Fruit fly (Drosophila melanogaster) whole organism, embryonic: ENCODE results near the gene side-III.
A peak's percentile ranks its signal among the peaks of the same experiment; 100 is the strongest.

Experiments
- Bteb2 ChIP-seq: fragments of 200-800 bp; sonication (Bioruptor generic); optimal IDR thresholded peaks from 2 replicates; lab custom pipeline; 2016; ENCODE audit warnings: missing biosample characterization, missing genetic modification characterization
- CG10274 ChIP-seq: fragments of 200-800 bp; sonication (Bioruptor generic); optimal IDR thresholded peaks from 3 replicates; lab custom pipeline; 2017; ENCODE audit warnings: missing biosample characterization, mild to moderate bottlenecking, missing genetic modification characterization
- CG10366 ChIP-seq: fragments of 200-800 bp; sonication (Bioruptor generic); IDR thresholded peaks from 2 replicates; pipeline ENCODE4 v1.3.6; 2022; ENCODE audit warnings: missing biosample characterization, missing genetic modification characterization
- CG12219 ChIP-seq: fragments of 200-800 bp; sonication (Bioruptor generic); optimal IDR thresholded peaks from 3 replicates; lab custom pipeline; 2018; ENCODE audit warnings: missing biosample characterization, mild to moderate bottlenecking, missing genetic modification characterization
- CG12299 ChIP-seq: fragments of 200-800 bp; sonication (Bioruptor generic); optimal IDR thresholded peaks from 2 replicates; lab custom pipeline; 2018; ENCODE audit warnings: missing biosample characterization, mild to moderate bottlenecking, missing genetic modification characterization
- CG12659 ChIP-seq: fragments of 200-800 bp; sonication (Bioruptor generic); optimal IDR thresholded peaks from 3 replicates; lab custom pipeline; 2017; ENCODE audit warnings: mild to moderate bottlenecking, missing biosample characterization, missing genetic modification reagents, missing genetic modification characterization
- CG13894 ChIP-seq: fragments of 200-800 bp; sonication (Bioruptor generic); optimal IDR thresholded peaks from 3 replicates; lab custom pipeline; 2018; ENCODE audit warnings: missing biosample characterization, mild to moderate bottlenecking, missing genetic modification characterization, moderate library complexity
- CG14014 ChIP-seq: fragments of 200-800 bp; sonication (Bioruptor generic); IDR thresholded peaks from 2 replicates; pipeline ENCODE4 v1.3.6; 2022; ENCODE audit warnings: missing biosample characterization, missing genetic modification characterization
- CG15011 ChIP-seq: fragments of 200-800 bp; sonication (Bioruptor generic); optimal IDR thresholded peaks from 3 replicates; lab custom pipeline; 2018; ENCODE audit warnings: missing biosample characterization, mild to moderate bottlenecking, missing genetic modification characterization
- CG16863 ChIP-seq: fragments of 200-800 bp; sonication (Bioruptor generic); optimal IDR thresholded peaks from 3 replicates; lab custom pipeline; 2016; ENCODE audit warnings: missing biosample characterization, missing genetic modification characterization
- CG17359 ChIP-seq: fragments of 200-800 bp; sonication (Bioruptor generic); optimal IDR thresholded peaks from 3 replicates; lab custom pipeline; 2018; ENCODE audit warnings: missing biosample characterization, mild to moderate bottlenecking, missing genetic modification characterization, moderate library complexity
- CG18476 ChIP-seq: fragments of 200-800 bp; sonication (Bioruptor generic); optimal IDR thresholded peaks from 2 replicates; lab custom pipeline; 2016; ENCODE audit warnings: missing biosample characterization, mild to moderate bottlenecking, missing genetic modification characterization
- CG2129 ChIP-seq: fragments of 200-800 bp; sonication (Bioruptor generic); IDR thresholded peaks from 2 replicates; pipeline ENCODE4 v1.3.6; 2022; ENCODE audit warnings: missing biosample characterization, missing genetic modification characterization; ENCODE audit not compliant: partially characterized antibody
- CG32532 ChIP-seq: fragments of 200-800 bp; sonication (Bioruptor generic); IDR thresholded peaks from 2 replicates; pipeline ENCODE4 v1.3.6; 2022; ENCODE audit warnings: missing biosample characterization, missing genetic modification characterization
- CG33213 ChIP-seq: fragments of 200-800 bp; sonication (Bioruptor generic); optimal IDR thresholded peaks from 3 replicates; lab custom pipeline; 2016; ENCODE audit warnings: missing biosample characterization, missing genetic modification characterization
- CG4617 ChIP-seq: fragments of 200-800 bp; sonication (Bioruptor generic); optimal IDR thresholded peaks from 3 replicates; lab custom pipeline; 2016; ENCODE audit warnings: missing biosample characterization, missing genetic modification characterization, borderline replicate concordance
- CG6854 ChIP-seq: fragments of 200-800 bp; sonication (Bioruptor generic); optimal IDR thresholded peaks from 3 replicates; lab custom pipeline; 2017; ENCODE audit warnings: missing biosample characterization, mild to moderate bottlenecking, missing genetic modification characterization
- CG8281 ChIP-seq: fragments of 200-800 bp; sonication (Bioruptor generic); optimal IDR thresholded peaks from 2 replicates; lab custom pipeline; 2018; ENCODE audit warnings: missing biosample characterization, mild to moderate bottlenecking, missing genetic modification characterization, moderate library complexity
- CG8924 ChIP-seq: fragments of 200-800 bp; optimal IDR thresholded peaks from 3 replicates; lab custom pipeline; 2019; ENCODE audit warnings: missing biosample characterization, mild to moderate bottlenecking, missing genetic modification characterization, moderate library complexity
- CG8944 ChIP-seq: fragments of 200-800 bp; sonication (Bioruptor generic); optimal IDR thresholded peaks from 3 replicates; lab custom pipeline; 2016; ENCODE audit warnings: missing biosample characterization, missing genetic modification characterization
- CG9797 ChIP-seq: fragments of 200-800 bp; sonication (Bioruptor generic); optimal IDR thresholded peaks from 3 replicates; lab custom pipeline; 2018; ENCODE audit warnings: missing biosample characterization, mild to moderate bottlenecking, missing genetic modification characterization
- CG9876 ChIP-seq: fragments of 200-800 bp; sonication (Bioruptor generic); optimal IDR thresholded peaks from 2 replicates; lab custom pipeline; 2016; ENCODE audit warnings: missing biosample characterization, missing genetic modification characterization
- D ChIP-seq, 2 experiments: fragments of 200-800 bp in 1 of 2; fragments of >200 bp in 1 of 2; sonication (Bioruptor generic) in 1 of 2; optimal IDR thresholded peaks; 2 replicates in 1 of 2; 3 replicates in 1 of 2; lab custom pipeline; 2017; ENCODE audit warnings: mild to moderate bottlenecking in 1 of 2, missing biosample characterization in 1 of 2, missing genetic modification characterization in 1 of 2, missing genetic modification reagents in 1 of 2
- Dip2 ChIP-seq: fragments of 200-800 bp; sonication (Bioruptor generic); IDR thresholded peaks from 2 replicates; pipeline ENCODE4 v1.3.6; 2022; ENCODE audit warnings: missing biosample characterization, missing genetic modification characterization
- Dll ChIP-seq: fragments of 200-800 bp; sonication (Bioruptor generic); IDR thresholded peaks from 4 replicates; pipeline ENCODE4 v1.3.6; 2022; ENCODE audit warnings: missing biosample characterization, missing genetic modification characterization; ENCODE audit not compliant: partially characterized antibody
- Hey ChIP-seq: fragments of 200-800 bp; sonication (Bioruptor generic); optimal IDR thresholded peaks from 3 replicates; lab custom pipeline; 2018; ENCODE audit warnings: missing biosample characterization, mild to moderate bottlenecking, missing genetic modification characterization
- MESR4 ChIP-seq: fragments of 200-800 bp; sonication (Bioruptor generic); optimal IDR thresholded peaks from 2 replicates; lab custom pipeline; 2018; ENCODE audit warnings: missing biosample characterization, mild to moderate bottlenecking, missing genetic modification characterization, moderate library complexity
- NfI ChIP-seq: fragments of 200-800 bp; sonication (Bioruptor generic); optimal IDR thresholded peaks from 3 replicates; lab custom pipeline; 2018; ENCODE audit warnings: missing biosample characterization, mild to moderate bottlenecking, missing genetic modification characterization, moderate library complexity
- Optix ChIP-seq: fragments of 200-800 bp; sonication (Bioruptor generic); IDR thresholded peaks from 3 replicates; pipeline ENCODE4 v1.3.6; 2022; ENCODE audit warnings: missing biosample characterization, missing genetic modification characterization
- Rx ChIP-seq: fragments of 200-800 bp; sonication (Bioruptor generic); IDR thresholded peaks from 2 replicates; pipeline ENCODE4 v1.3.6; 2022; ENCODE audit warnings: missing biosample characterization, missing genetic modification characterization
- Sin3A ChIP-seq: fragments of >200 bp; optimal IDR thresholded peaks from 2 replicates; lab custom pipeline; 2018
- Xbp1 ChIP-seq: fragments of 200-800 bp; sonication (Bioruptor generic); optimal IDR thresholded peaks from 3 replicates; lab custom pipeline; 2016; ENCODE audit warnings: missing biosample characterization, mild to moderate bottlenecking, missing genetic modification characterization
- abd-A ChIP-seq: fragments of 200-800 bp; sonication (Bioruptor generic); optimal IDR thresholded peaks from 3 replicates; lab custom pipeline; 2019; ENCODE audit warnings: missing biosample characterization, mild to moderate bottlenecking, missing genetic modification characterization, moderate library complexity
- ash1 ChIP-seq: fragments of 200-800 bp; sonication (Bioruptor generic); optimal IDR thresholded peaks from 2 replicates; lab custom pipeline; 2018; ENCODE audit warnings: missing biosample characterization, mild to moderate bottlenecking, missing genetic modification characterization
- cato ChIP-seq: fragments of 200-800 bp; sonication (Bioruptor generic); optimal IDR thresholded peaks from 2 replicates; lab custom pipeline; 2016; ENCODE audit warnings: missing biosample characterization, missing genetic modification characterization, borderline replicate concordance
- cwo ChIP-seq: fragments of 200-800 bp; sonication (Bioruptor generic); optimal IDR thresholded peaks from 3 replicates; lab custom pipeline; 2017; ENCODE audit warnings: missing biosample characterization, missing genetic modification characterization, mild to moderate bottlenecking, moderate library complexity, missing genetic modification reagents
- danr ChIP-seq: fragments of 200-800 bp; sonication (Bioruptor generic); IDR thresholded peaks from 2 replicates; pipeline ENCODE4 v1.3.6; 2022; ENCODE audit warnings: missing biosample characterization, missing genetic modification characterization
- dmrt11E ChIP-seq: fragments of 200-800 bp; sonication (Bioruptor generic); optimal IDR thresholded peaks from 3 replicates; lab custom pipeline; 2018; ENCODE audit warnings: missing biosample characterization, mild to moderate bottlenecking, missing genetic modification characterization, moderate library complexity
- eyg ChIP-seq: fragments of 200-800 bp; sonication (Bioruptor generic); optimal IDR thresholded peaks from 3 replicates; lab custom pipeline; 2016; ENCODE audit warnings: missing biosample characterization, missing genetic modification characterization
- ftz-f1 ChIP-seq: fragments of 200-800 bp; sonication (Bioruptor generic); optimal IDR thresholded peaks from 2 replicates; lab custom pipeline; 2016; ENCODE audit warnings: missing biosample characterization, missing genetic modification characterization
- hb ChIP-seq: fragments of 200-800 bp; sonication (Bioruptor generic); IDR thresholded peaks from 3 replicates; pipeline ENCODE4 v1.3.6; 2022; ENCODE audit warnings: missing biosample characterization, missing genetic modification characterization; ENCODE audit not compliant: partially characterized antibody
- her ChIP-seq: fragments of 200-800 bp; sonication (Bioruptor generic); optimal IDR thresholded peaks from 2 replicates; lab custom pipeline; 2016; ENCODE audit warnings: missing biosample characterization, missing genetic modification characterization
- nerfin-1 ChIP-seq: fragments of 200-800 bp; sonication (Bioruptor generic); optimal IDR thresholded peaks from 3 replicates; lab custom pipeline; 2019; ENCODE audit warnings: missing biosample characterization, mild to moderate bottlenecking, missing genetic modification characterization, moderate library complexity
- org-1 ChIP-seq: fragments of 200-800 bp; sonication (Bioruptor generic); optimal IDR thresholded peaks from 2 replicates; lab custom pipeline; 2017; ENCODE audit warnings: missing biosample characterization, missing genetic modification characterization
- pfk ChIP-seq: fragments of 200-800 bp; sonication (Bioruptor generic); optimal IDR thresholded peaks from 2 replicates; lab custom pipeline; 2018; ENCODE audit warnings: missing biosample characterization, mild to moderate bottlenecking, missing genetic modification characterization, moderate library complexity
- toy ChIP-seq: fragments of 200-800 bp; sonication (Bioruptor generic); IDR thresholded peaks from 2 replicates; pipeline ENCODE4 v1.3.6; 2022; ENCODE audit warnings: missing biosample characterization, missing genetic modification characterization
- ttk ChIP-seq: fragments of 200-800 bp; sonication (Bioruptor generic); IDR thresholded peaks from 2 replicates; pipeline ENCODE4 v2.1.2; 2022; ENCODE audit warnings: missing biosample characterization, missing genetic modification characterization
- yki ChIP-seq: fragments of >200 bp; optimal IDR thresholded peaks from 3 replicates; lab custom pipeline; 2018
- zen ChIP-seq: fragments of 200-800 bp; sonication (Bioruptor generic); optimal IDR thresholded peaks from 3 replicates; lab custom pipeline; 2018; ENCODE audit warnings: missing biosample characterization, mild to moderate bottlenecking, missing genetic modification characterization, moderate library complexity

The side-III gene

dm6 chr3R:5862032-5862641, 97.2 kb downstream of the side-III start, which contains the start of gene CG2017 (continued):
- TF ChIP-seq CG16863 (GFP tag; lab: Kevin White, UChicago) (no peak), Rx (GFP tag; lab: Robert Waterston, UW) (peak; percentile 5; the same call in 1 of the 2 replicates), Bteb2 (GFP tag; lab: Kevin White, UChicago) (no peak), Dip2 (GFP tag; lab: Robert Waterston, UW) (no peak), nerfin-1 (tag; lab: Kevin White, UChicago) (peak; percentile 35), CG12219 (GFP tag; lab: Kevin White, UChicago) (no peak), CG18476 (GFP tag; lab: Kevin White, UChicago) (no peak), zen (tag; lab: Kevin White, UChicago) (peak; percentile 20), CG8924 (tag; lab: Kevin White, UChicago) (peak; percentile 25), Sin3A (lab: Kevin White, UChicago) (peak; percentile 64), CG8944 (GFP tag; lab: Kevin White, UChicago) (peak; percentile 26), CG12299 (tag; lab: Kevin White, UChicago) (no peak), CG12659 (GFP tag; lab: Kevin White, UChicago) (peak; percentile 46), eyg (GFP tag; lab: Kevin White, UChicago) (peak; percentile 2), ash1 (peak; percentile 27), cwo (GFP tag; lab: Kevin White, UChicago) (no peak), CG14014 (peak; percentile 18; the same call in 1 of the 2 replicates), CG2129 (GFP tag; lab: Robert Waterston, UW) (no peak), Optix (GFP tag; lab: Robert Waterston, UW) (no peak), NfI (GFP tag; lab: Kevin White, UChicago) (peak; percentile 69), CG4617 (peak; percentile 84), dmrt11E (peak; percentile 18), CG10274 (GFP tag; lab: Kevin White, UChicago) (no peak), CG6854 (no peak), CG32532 (peak; percentile 52; the same call in 1 of the 2 replicates), D (optimal IDR thresholded peaks at IDR 0.05; lab: Kevin White, UChicago) (no peak), D (GFP tag; optimal IDR thresholded peaks at IDR 0.05; lab: Kevin White, UChicago) (no peak), org-1 (no peak), pfk (GFP tag; lab: Kevin White, UChicago) (peak; percentile 2), MESR4 (GFP tag; lab: Kevin White, UChicago) (peak; percentile 50), CG15011 (GFP tag; lab: Kevin White, UChicago) (no peak), Xbp1 (peak; percentile 50), yki (lab: Kevin White, UChicago) (no peak), abd-A (tag; lab: Kevin White, UChicago) (peak; percentile 49), Hey (tag; lab: Kevin White, UChicago) (no peak), CG9876 (no peak), toy (no peak), CG13894 (tag; lab: Kevin White, UChicago) (peak; percentile 1), CG9797 (GFP tag; lab: Kevin White, UChicago) (peak; percentile 83), CG10366 (GFP tag; lab: Robert Waterston, UW) (0 out of 2 replicates have a peak, but pooled peaks have one; percentile 28), ttk (GFP tag; lab: Robert Waterston, UW) (peak; percentile 31; the same call in 1 of the 2 replicates), her (GFP tag; lab: Kevin White, UChicago) (peak; percentile 52), Dll (GFP tag; lab: Robert Waterston, UW) (peak; percentile 38; the same call in 2 of the 4 replicates), cato (no peak), CG33213 (GFP tag; lab: Kevin White, UChicago) (peak; percentile 68), danr (GFP tag; lab: Robert Waterston, UW) (no peak), ftz-f1 (GFP tag; lab: Kevin White, UChicago) (peak; percentile 37), CG17359 (tag; lab: Kevin White, UChicago) (peak; percentile 3), hb (GFP tag; lab: Robert Waterston, UW) (no peak), CG8281 (tag; lab: Kevin White, UChicago) (no peak)
